Fruit fly (Drosophila melanogaster) whole organism: ENCODE data around the gene CG4496.

Experiments
- CG8478 ChIP-seq: fragments of >200 bp; optimal IDR thresholded peaks from 2 replicates; lab custom pipeline; 2018; ENCODE audit warnings: inconsistent platforms
- Dll ChIP-seq: fragments of >200 bp; optimal IDR thresholded peaks from 2 replicates; lab custom pipeline; 2017
- EcR ChIP-seq, 2 experiments: fragments of >200 bp; optimal IDR thresholded peaks; 2 replicates each; lab custom pipeline; 2017; ENCODE audit warnings: missing biosample characterization in 2 of 2, missing genetic modification characterization in 2 of 2, missing genetic modification reagents in 2 of 2
- pan ChIP-seq: fragments of >200 bp; optimal IDR thresholded peaks from 2 replicates; lab custom pipeline; 2017
- psq ChIP-seq: fragments of >200 bp; optimal IDR thresholded peaks from 2 replicates; lab custom pipeline; 2017
- usp ChIP-seq: fragments of >200 bp; optimal IDR thresholded peaks from 2 replicates; lab custom pipeline; 2017; ENCODE audit warnings: missing biosample characterization, missing genetic modification characterization, mixed read lengths

CG4496 gene

dm6 chr2L:7181978-7182392 lies 7.8 kb downstream of the CG4496 start, which contains the start of gene MICU1:
Gene MICU1 (plus strand): TSS chr2L:7182234.
- TF ChIP-seq EcR (GFP tag; optimal IDR thresholded peaks at IDR 0.05; lab: Kevin White, UChicago) = no peak
- TF ChIP-seq Dll (lab: Kevin White, UChicago) = no peak
- TF ChIP-seq CG8478 (lab: Kevin White, UChicago) = no peak
- no peak for TF ChIP-seq usp (GFP tag; lab: Kevin White, UChicago)
- TF ChIP-seq pan (lab: Kevin White, UChicago) = no peak
- TF ChIP-seq psq = no peak

DNA sequence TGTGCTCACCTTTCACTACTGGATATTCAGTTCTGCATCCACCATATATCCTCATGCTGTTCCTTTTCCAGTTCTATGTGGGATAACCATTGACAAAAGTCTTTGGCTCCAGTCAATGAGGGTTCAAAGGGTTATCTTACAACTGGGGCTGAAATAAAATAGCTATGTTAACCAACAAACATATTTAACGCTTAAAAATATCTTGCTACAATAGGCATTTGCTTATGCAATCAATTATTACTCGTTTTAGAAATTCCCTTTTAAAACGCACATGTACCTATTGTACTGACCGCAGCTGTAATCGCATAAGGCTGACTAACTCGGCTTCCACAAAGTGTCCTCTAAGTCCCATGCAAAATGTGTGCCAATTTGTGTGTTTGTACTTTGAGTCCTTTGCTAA lies 10.5 kb downstream of the CG4496 start:
- TF ChIP-seq usp (GFP tag; lab: Kevin White, UChicago) (no peak), psq (no peak)

DNA sequence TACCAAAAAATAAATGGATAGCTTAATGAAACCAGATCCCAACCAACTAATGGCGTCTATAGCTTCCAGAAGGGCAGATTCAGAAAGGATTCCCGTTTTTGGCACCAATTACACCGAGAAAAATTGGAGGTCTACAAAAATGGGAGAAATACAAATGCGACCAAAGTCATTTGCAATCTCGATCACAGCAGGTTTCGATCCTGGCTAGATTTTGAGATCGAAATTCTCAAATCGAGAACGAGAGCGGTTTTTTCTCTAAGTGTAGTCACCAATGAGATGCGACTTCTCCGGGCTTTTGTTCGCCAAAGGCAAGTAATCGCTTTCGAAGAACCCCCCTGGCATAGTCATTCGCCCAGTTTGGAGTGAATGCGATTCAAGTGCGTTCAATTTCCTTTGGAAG lies 14.0 kb downstream of the CG4496 start:
- TF ChIP-seq psq = no peak
- no peak for TF ChIP-seq pan (lab: Kevin White, UChicago)
- no peak for TF ChIP-seq usp (GFP tag; lab: Kevin White, UChicago)
- TF ChIP-seq CG8478 (lab: Kevin White, UChicago) = no peak
- TF ChIP-seq EcR (GFP tag; optimal IDR thresholded peaks at IDR 0.05; lab: Kevin White, UChicago) = no peak
- no peak for TF ChIP-seq Dll (lab: Kevin White, UChicago)

DNA sequence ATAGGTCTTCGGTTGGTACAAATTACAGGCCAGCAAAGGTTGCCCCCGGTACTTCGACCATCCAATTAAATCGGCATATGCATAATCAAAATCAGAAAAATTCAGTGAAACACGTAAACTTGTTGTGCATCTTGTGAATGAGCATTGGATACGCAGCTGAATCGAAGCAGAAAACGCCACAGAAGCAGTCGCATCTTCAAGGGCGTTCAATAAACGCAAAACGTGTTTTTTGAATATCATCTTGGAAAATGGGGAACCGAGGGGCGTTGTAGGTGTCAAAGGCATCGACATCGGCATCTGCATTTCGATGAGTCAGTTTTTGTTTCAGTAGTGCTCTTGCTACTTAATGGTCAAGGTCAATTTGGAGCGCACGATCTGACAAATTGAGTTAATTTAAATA lies 15.5 kb downstream of the CG4496 start:
- TF ChIP-seq pan (lab: Kevin White, UChicago) (no peak), Dll (lab: Kevin White, UChicago) (no peak), usp (GFP tag; lab: Kevin White, UChicago) (no peak), CG8478 (lab: Kevin White, UChicago) (no peak), EcR (GFP tag; optimal IDR thresholded peaks at IDR 0.05; lab: Kevin White, UChicago) (no peak), psq (no peak)

dm6 chr2L:7169003-7169402 lies 20.8 kb downstream of the CG4496 start:
- no peak for TF ChIP-seq pan (lab: Kevin White, UChicago)
- no peak for TF ChIP-seq psq
- no peak for TF ChIP-seq Dll (lab: Kevin White, UChicago)
- TF ChIP-seq EcR (GFP tag; optimal IDR thresholded peaks at IDR 0.05; lab: Kevin White, UChicago) = no peak
- no peak for TF ChIP-seq CG8478 (lab: Kevin White, UChicago)
- TF ChIP-seq usp (GFP tag; lab: Kevin White, UChicago) = no peak

dm6 chr2L:7165832-7166231 lies 24.0 kb downstream of the CG4496 start:
- no peak for TF ChIP-seq psq
- TF ChIP-seq EcR (GFP tag; optimal IDR thresholded peaks at IDR 0.05; lab: Kevin White, UChicago) = no peak
- no peak for TF ChIP-seq Dll (lab: Kevin White, UChicago)
- no peak for TF ChIP-seq pan (lab: Kevin White, UChicago)
- no peak for TF ChIP-seq CG8478 (lab: Kevin White, UChicago)
- TF ChIP-seq usp (GFP tag; lab: Kevin White, UChicago) = no peak

- TF ChIP-seq pan (lab: Kevin White, UChicago) (no peak), Dll (lab: Kevin White, UChicago) (no peak), EcR (GFP tag; optimal IDR thresholded peaks at IDR 0.05; lab: Kevin White, UChicago) (no peak), psq (no peak), usp (GFP tag; lab: Kevin White, UChicago) (no peak), CG8478 (lab: Kevin White, UChicago) (no peak)
These were observed 31.0 kb downstream of the CG4496 start for dm6 chr2L:7158798-7159197.

- TF ChIP-seq EcR (GFP tag; optimal IDR thresholded peaks at IDR 0.05; lab: Kevin White, UChicago) (no peak), usp (GFP tag; lab: Kevin White, UChicago) (no peak), Dll (lab: Kevin White, UChicago) (no peak), psq (no peak), pan (lab: Kevin White, UChicago) (no peak), CG8478 (lab: Kevin White, UChicago) (no peak)
These were observed 32.4 kb downstream of the CG4496 start, which contains the start of gene Pvf3 for dm6 chr2L:7157456-7157855. Gene Pvf3 (minus strand): TSS chr2L:7157695.

DNA sequence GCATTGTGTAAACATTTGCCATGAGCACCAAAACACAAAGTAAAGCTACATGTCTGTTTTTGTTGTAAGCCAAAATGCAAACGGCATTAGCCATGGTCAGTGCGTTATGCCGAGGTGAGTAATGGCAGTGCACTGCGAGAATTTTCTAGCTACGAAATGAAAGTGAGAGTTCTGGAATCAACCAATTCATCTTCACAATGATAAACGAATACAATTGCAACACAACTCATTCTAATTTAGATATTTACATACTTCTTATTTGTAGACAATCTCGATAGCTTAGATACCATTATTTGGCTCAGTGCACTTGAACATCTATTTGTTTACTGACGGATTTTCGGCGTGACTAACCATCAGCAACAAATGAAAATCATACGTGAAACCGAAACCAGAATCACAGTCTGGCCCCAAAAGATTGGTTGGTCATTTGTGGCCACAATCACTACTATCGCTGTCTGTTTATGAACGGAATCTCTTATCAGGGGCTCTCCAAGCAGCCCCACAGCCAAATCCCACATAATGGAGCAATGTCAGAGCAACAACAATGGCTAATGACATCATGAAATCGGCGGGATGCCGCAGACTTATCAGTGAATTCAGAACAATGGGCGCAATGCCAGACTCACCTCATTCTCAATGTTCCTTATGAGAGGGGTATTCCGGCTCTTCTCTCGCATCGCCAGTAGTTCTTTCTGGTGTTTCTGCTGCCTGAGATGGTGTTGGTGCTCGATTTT lies 34.8 kb downstream of the CG4496 start:
- no peak for TF ChIP-seq usp (GFP tag; lab: Kevin White, UChicago)
- TF ChIP-seq pan (lab: Kevin White, UChicago) = no peak
- no peak for TF ChIP-seq psq
- no peak for TF ChIP-seq CG8478 (lab: Kevin White, UChicago)
- TF ChIP-seq EcR (GFP tag; optimal IDR thresholded peaks at IDR 0.05; lab: Kevin White, UChicago) = no peak
- no peak for TF ChIP-seq Dll (lab: Kevin White, UChicago)

dm6 chr2L:7152260-7152659 lies 37.5 kb downstream of the CG4496 start:
- TF ChIP-seq CG8478 (lab: Kevin White, UChicago) = no peak
- no peak for TF ChIP-seq usp (GFP tag; lab: Kevin White, UChicago)
- no peak for TF ChIP-seq pan (lab: Kevin White, UChicago)
- TF ChIP-seq psq = no peak
- no peak for TF ChIP-seq EcR (GFP tag; optimal IDR thresholded peaks at IDR 0.05; lab: Kevin White, UChicago)
- TF ChIP-seq Dll (lab: Kevin White, UChicago) = no peak

DNA sequence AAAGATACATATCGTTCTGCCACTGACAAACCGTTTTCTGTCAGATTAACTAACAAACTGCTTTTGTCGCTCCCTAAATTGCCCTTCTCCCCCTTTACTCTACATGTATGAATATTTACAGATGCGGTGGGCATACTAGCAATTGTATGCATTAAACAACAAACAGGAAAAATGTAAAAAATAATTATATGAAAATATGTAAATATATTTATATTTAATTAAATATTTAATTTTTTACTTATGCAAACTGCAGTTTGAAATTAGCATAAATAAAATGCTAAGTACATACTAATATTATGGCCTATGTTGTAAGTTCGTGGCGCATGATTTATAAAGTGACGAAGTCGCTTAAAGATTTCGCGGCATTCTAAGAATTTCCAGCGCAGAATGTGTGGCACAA lies 39.0 kb downstream of the CG4496 start:
- TF ChIP-seq pan (lab: Kevin White, UChicago) (no peak), CG8478 (lab: Kevin White, UChicago) (no peak), EcR (GFP tag; optimal IDR thresholded peaks at IDR 0.05; lab: Kevin White, UChicago) (no peak), Dll (lab: Kevin White, UChicago) (no peak), psq (no peak), usp (GFP tag; lab: Kevin White, UChicago) (no peak)

dm6 chr2L:7148919-7149318 lies 40.9 kb downstream of the CG4496 start:
- no peak for TF ChIP-seq EcR (GFP tag; optimal IDR thresholded peaks at IDR 0.05; lab: Kevin White, UChicago)
- TF ChIP-seq psq = no peak
- no peak for TF ChIP-seq usp (GFP tag; lab: Kevin White, UChicago)
- no peak for TF ChIP-seq Dll (lab: Kevin White, UChicago)
- no peak for TF ChIP-seq pan (lab: Kevin White, UChicago)
- TF ChIP-seq CG8478 (lab: Kevin White, UChicago) = no peak
